Worm (Caenorhabditis elegans) whole organism, young adult: ENCODE measurements around the gene F25H9.7.

Experiments
- F33H1.4 ChIP-seq: fragments of 200-800 bp; sonication (Bioruptor generic); IDR thresholded peaks from 2 replicates; pipeline ENCODE4 v1.3.6; 2022; ENCODE audit warnings: missing genetic modification reagents, missing genetic modification characterization, missing compliant biosample characterization
- F39B2.1 ChIP-seq: fragments of 200-800 bp; sonication (Bioruptor generic); IDR thresholded peaks from 2 replicates; pipeline ENCODE4 v1.3.6; 2022; ENCODE audit warnings: missing genetic modification reagents, missing genetic modification characterization, missing compliant biosample characterization
- athp-1 ChIP-seq: sonication (generic microtip); optimal IDR thresholded peaks from 2 replicates; lab custom pipeline; 2017; ENCODE audit warnings: mild to moderate bottlenecking, missing genetic modification characterization, missing compliant biosample characterization
- attf-3 ChIP-seq: fragments of 200-800 bp; sonication (Bioruptor generic); conservative IDR thresholded peaks from 2 replicates; pipeline ENCODE4 v1.3.6; 2022; ENCODE audit warnings: missing genetic modification reagents, missing genetic modification characterization, missing compliant biosample characterization
- ccch-3 ChIP-seq: fragments of 200-800 bp; sonication (Bioruptor generic); optimal IDR thresholded peaks from 2 replicates; lab custom pipeline; 2018; ENCODE audit warnings: mild to moderate bottlenecking, missing genetic modification characterization, missing compliant biosample characterization
- cebp-1 ChIP-seq, 2 experiments: fragments of 200-800 bp in 1 of 2; sonication (Bioruptor generic) in 1 of 2; sonication (generic microtip) in 1 of 2; IDR thresholded peaks in 1 of 2; optimal IDR thresholded peaks in 1 of 2; 2 replicates each; pipeline versions ENCODE4 v1.3.6 to Lab custom; 2017 to 2022; ENCODE audit warnings: missing compliant biosample characterization in 2 of 2, missing genetic modification characterization in 2 of 2, mild to moderate bottlenecking in 1 of 2, missing genetic modification reagents in 1 of 2, moderate library complexity in 1 of 2
- ceh-100 ChIP-seq: fragments of 200-800 bp; sonication (Bioruptor generic); IDR thresholded peaks from 2 replicates; pipeline ENCODE4 v1.3.6; 2022; ENCODE audit warnings: missing genetic modification reagents, missing genetic modification characterization, missing compliant biosample characterization
- ceh-27 ChIP-seq: fragments of 200-800 bp; sonication (Bioruptor generic); optimal IDR thresholded peaks from 2 replicates; lab custom pipeline; 2018; ENCODE audit warnings: mild to moderate bottlenecking, missing genetic modification characterization, moderate library complexity, missing compliant biosample characterization
- ceh-58 ChIP-seq: fragments of 200-800 bp; sonication (Bioruptor generic); IDR thresholded peaks from 2 replicates; pipeline ENCODE4 v1.3.6; 2022; ENCODE audit warnings: missing genetic modification characterization, missing compliant biosample characterization
- ceh-79 ChIP-seq: sonication (generic microtip); optimal IDR thresholded peaks from 2 replicates; lab custom pipeline; 2017; ENCODE audit warnings: mild to moderate bottlenecking, missing genetic modification characterization, missing compliant biosample characterization
- ceh-91 ChIP-seq: fragments of 200-800 bp; sonication (Bioruptor generic); IDR thresholded peaks from 2 replicates; pipeline ENCODE4 v1.3.6; 2022; ENCODE audit warnings: missing genetic modification reagents, missing genetic modification characterization, missing compliant biosample characterization
- dpff-1 ChIP-seq: sonication (generic microtip); optimal IDR thresholded peaks from 2 replicates; lab custom pipeline; 2017; ENCODE audit warnings: mild to moderate bottlenecking, missing genetic modification characterization, missing compliant biosample characterization
- ekl-4 ChIP-seq: fragments of 200-800 bp; sonication (Bioruptor generic); IDR thresholded peaks from 2 replicates; pipeline ENCODE4 v1.3.6; 2022; ENCODE audit warnings: missing genetic modification reagents, missing genetic modification characterization, missing compliant biosample characterization
- ets-4 ChIP-seq: fragments of 200-800 bp; sonication (Bioruptor generic); optimal IDR thresholded peaks from 2 replicates; lab custom pipeline; 2018; ENCODE audit warnings: mild to moderate bottlenecking, missing genetic modification characterization, missing compliant biosample characterization
- him-1 ChIP-seq: sonication (generic microtip); optimal IDR thresholded peaks from 2 replicates; lab custom pipeline; 2016; ENCODE audit warnings: missing genotype, missing genetic modification reagents, missing genetic modification characterization, missing compliant biosample characterization
- hlh-26 ChIP-seq: fragments of 200-800 bp; sonication (Bioruptor generic); conservative IDR thresholded peaks from 2 replicates; pipeline ENCODE4 v1.3.6; 2022; ENCODE audit warnings: missing genetic modification reagents, missing genetic modification characterization, missing compliant biosample characterization
- hrde-1 ChIP-seq: sonication (generic microtip); optimal IDR thresholded peaks from 2 replicates; lab custom pipeline; 2016; ENCODE audit warnings: missing genetic modification characterization, mild to moderate bottlenecking, missing compliant biosample characterization, moderate library complexity, missing genotype, missing genetic modification reagents, borderline replicate concordance
- lin-40 ChIP-seq: sonication (generic microtip); optimal IDR thresholded peaks from 2 replicates; lab custom pipeline; 2016; ENCODE audit warnings: missing genetic modification characterization, mild to moderate bottlenecking, missing compliant biosample characterization, missing genotype, missing genetic modification reagents
- lir-1 ChIP-seq: fragments of 200-800 bp; sonication (Bioruptor generic); conservative IDR thresholded peaks from 2 replicates; pipeline ENCODE4 v1.3.6; 2022; ENCODE audit warnings: missing genetic modification reagents, missing genetic modification characterization, missing compliant biosample characterization
- lsy-27 ChIP-seq: sonication (generic microtip); optimal IDR thresholded peaks from 2 replicates; lab custom pipeline; 2017; ENCODE audit warnings: missing genetic modification characterization, mild to moderate bottlenecking, missing compliant biosample characterization, antibody characterized with exemption, missing genotype, borderline replicate concordance; ENCODE audit not compliant: insufficient read depth
- nfyb-1 ChIP-seq: fragments of 200-800 bp; sonication (Bioruptor generic); IDR thresholded peaks from 2 replicates; pipeline ENCODE4 v1.3.6; 2022; ENCODE audit warnings: missing genetic modification reagents, missing genetic modification characterization, missing compliant biosample characterization
- rcor-1 ChIP-seq: fragments of 200-800 bp; sonication (Bioruptor generic); IDR thresholded peaks from 2 replicates; pipeline ENCODE4 v1.3.6; 2022; ENCODE audit warnings: missing genetic modification reagents, missing genetic modification characterization, missing compliant biosample characterization
- rec-8 ChIP-seq, 2 experiments: sonication (generic microtip); optimal IDR thresholded peaks; 2 replicates each; lab custom pipeline; 2016; ENCODE audit warnings: mild to moderate bottlenecking in 2 of 2, missing genetic modification characterization in 2 of 2, missing genetic modification reagents in 2 of 2, missing genotype in 2 of 2, missing biosample characterization in 1 of 2, missing compliant biosample characterization in 1 of 2, moderate library complexity in 1 of 2
- repo-1 ChIP-seq: sonication (generic microtip); optimal IDR thresholded peaks from 2 replicates; lab custom pipeline; 2017; ENCODE audit warnings: mild to moderate bottlenecking, missing genetic modification characterization, missing compliant biosample characterization
- snpc-3.4 ChIP-seq: sonication (generic microtip); optimal IDR thresholded peaks from 2 replicates; lab custom pipeline; 2017; ENCODE audit warnings: missing genetic modification characterization, mild to moderate bottlenecking, missing compliant biosample characterization, antibody characterized with exemption, moderate library complexity, missing genotype, missing genetic modification reagents
- snpc-4 ChIP-seq, 5 experiments: fragments of 150-350 bp in 1 of 5; sonication (generic microtip) in 4 of 5; optimal IDR thresholded peaks; 2 replicates each; lab custom pipeline; 2014 to 2018; ENCODE audit warnings: missing genetic modification characterization in 5 of 5, missing biosample characterization in 3 of 5, antibody characterized with exemption in 2 of 5, mild to moderate bottlenecking in 2 of 5, missing compliant biosample characterization in 2 of 5, missing genotype in 2 of 5, moderate library complexity in 2 of 5, missing genetic modification reagents in 1 of 5
- tlf-1 ChIP-seq: fragments of 200-800 bp; sonication (Bioruptor generic); optimal IDR thresholded peaks from 2 replicates; lab custom pipeline; 2018; ENCODE audit warnings: mild to moderate bottlenecking, missing genetic modification characterization, missing compliant biosample characterization
- unc-62 ChIP-seq: fragments of 150-350 bp; optimal IDR thresholded peaks from 2 replicates; lab custom pipeline; 2014; ENCODE audit warnings: missing biosample characterization, missing genetic modification reagents, missing genetic modification characterization
- ztf-18 ChIP-seq: sonication (generic microtip); optimal IDR thresholded peaks from 2 replicates; lab custom pipeline; 2016; ENCODE audit warnings: missing genotype, mild to moderate bottlenecking, missing genetic modification characterization, missing compliant biosample characterization
- ztf-28 ChIP-seq: fragments of 200-800 bp; sonication (Bioruptor generic); IDR thresholded peaks from 2 replicates; pipeline ENCODE4 v1.3.6; 2022; ENCODE audit warnings: missing genetic modification reagents, missing genetic modification characterization, missing compliant biosample characterization
- ztf-3 ChIP-seq: fragments of 200-800 bp; sonication (Bioruptor generic); optimal IDR thresholded peaks from 2 replicates; lab custom pipeline; 2018; ENCODE audit warnings: mild to moderate bottlenecking, missing genetic modification characterization, missing compliant biosample characterization
- ztf-6 ChIP-seq: fragments of 200-800 bp; sonication (Bioruptor generic); IDR thresholded peaks from 2 replicates; pipeline ENCODE4 v1.3.6; 2022; ENCODE audit warnings: missing genetic modification reagents, missing genetic modification characterization, missing compliant biosample characterization

The F25H9.7 gene

ce11 chrV:13453334-13453733 lies 14.8 kb upstream of the F25H9.7 start, which contains the start of gene lurp-2:
Gene lurp-2 (plus strand): TSS chrV:13453634.
- no peak for TF ChIP-seq hlh-26 (GFP tag; lab: Robert Waterston, UW)
- TF ChIP-seq ceh-100 (GFP tag; lab: Robert Waterston, UW), result no peak
- TF ChIP-seq ceh-79 (tag; lab: Kevin White, UChicago), result no peak
- TF ChIP-seq ceh-91 (GFP tag; lab: Robert Waterston, UW), result no peak
- no peak for TF ChIP-seq F33H1.4 (GFP tag; lab: Robert Waterston, UW)
- TF ChIP-seq ekl-4, result no peak
- TF ChIP-seq attf-3 (GFP tag; lab: Robert Waterston, UW), result no peak
- TF ChIP-seq ccch-3 (GFP tag; lab: Kevin White, UChicago), result no peak
- TF ChIP-seq ztf-3 (GFP tag; lab: Kevin White, UChicago), result no peak
- TF ChIP-seq rec-8 (tag; optimal IDR thresholded peaks at IDR 0.05; lab: Kevin White, UChicago), result no peak
- TF ChIP-seq ztf-6, result no peak
- no peak for TF ChIP-seq rcor-1 (GFP tag; lab: Robert Waterston, UW)
- TF ChIP-seq him-1 (tag; lab: Kevin White, UChicago), result no peak
- TF ChIP-seq tlf-1 (GFP tag; lab: Kevin White, UChicago), result no peak
- TF ChIP-seq unc-62 (GFP tag; lab: Kevin White, UChicago), result no peak
- TF ChIP-seq hrde-1 (tag; lab: Kevin White, UChicago), result no peak
- TF ChIP-seq snpc-3.4, result no peak
- no peak for TF ChIP-seq snpc-4 (GFP tag; optimal IDR thresholded peaks at IDR 0.05; lab: Kevin White, UChicago)
- TF ChIP-seq snpc-4 (tag; optimal IDR thresholded peaks at IDR 0.05; lab: Kevin White, UChicago), result no peak
- no peak for TF ChIP-seq lin-40 (tag; lab: Kevin White, UChicago)

DNA sequence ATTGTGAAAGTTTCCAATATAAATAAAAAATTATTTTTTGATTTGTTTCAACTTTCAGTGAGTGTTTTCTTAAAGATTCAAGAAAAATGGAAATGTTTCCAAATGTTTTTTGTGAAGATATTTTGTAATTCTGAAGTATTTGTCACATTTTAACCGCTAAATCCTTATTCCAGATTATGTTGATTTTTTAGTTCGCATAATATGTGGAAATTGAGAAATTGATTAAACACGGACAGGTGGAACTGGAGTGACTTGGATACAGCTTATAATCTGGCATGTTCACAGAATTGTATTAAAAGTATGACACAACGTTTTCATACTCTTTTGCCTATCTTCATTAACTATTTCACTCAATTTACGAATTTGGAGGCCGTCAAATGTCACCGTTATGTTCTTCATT lies 12.7 kb upstream of the F25H9.7 start, which contains the start of gene lurp-3:
lurp-3 (plus strand) TSS at position 301 of the 400 bp plus-strand sequence.
- TF ChIP-seq nfyb-1 (GFP tag; lab: Robert Waterston, UW), result no peak
- TF ChIP-seq snpc-4 (GFP tag; optimal IDR thresholded peaks at IDR 0.05; lab: Kevin White, UChicago), result no peak
- TF ChIP-seq snpc-4 (tag; optimal IDR thresholded peaks at IDR 0.05; lab: Kevin White, UChicago), result no peak
- no peak for TF ChIP-seq ceh-91 (GFP tag; lab: Robert Waterston, UW)
- no peak for TF ChIP-seq dpff-1
- TF ChIP-seq repo-1 (tag; lab: Kevin White, UChicago), result no peak
- no peak for TF ChIP-seq athp-1 (tag; lab: Kevin White, UChicago)
- TF ChIP-seq lin-40 (tag; lab: Kevin White, UChicago), result no peak
- TF ChIP-seq hrde-1 (tag; lab: Kevin White, UChicago), result no peak
- TF ChIP-seq lsy-27 (tag; lab: Kevin White, UChicago), result no peak
- TF ChIP-seq ceh-27 (GFP tag; lab: Kevin White, UChicago), result no peak
- no peak for TF ChIP-seq cebp-1 (GFP tag; IDR thresholded peaks at IDR 0.05; lab: Robert Waterston, UW)
- no peak for TF ChIP-seq cebp-1 (tag; optimal IDR thresholded peaks at IDR 0.05; lab: Kevin White, UChicago)
- no peak for TF ChIP-seq ets-4 (GFP tag; lab: Kevin White, UChicago)
- no peak for TF ChIP-seq F39B2.1 (GFP tag; lab: Robert Waterston, UW)
- TF ChIP-seq ztf-18, result no peak

DNA sequence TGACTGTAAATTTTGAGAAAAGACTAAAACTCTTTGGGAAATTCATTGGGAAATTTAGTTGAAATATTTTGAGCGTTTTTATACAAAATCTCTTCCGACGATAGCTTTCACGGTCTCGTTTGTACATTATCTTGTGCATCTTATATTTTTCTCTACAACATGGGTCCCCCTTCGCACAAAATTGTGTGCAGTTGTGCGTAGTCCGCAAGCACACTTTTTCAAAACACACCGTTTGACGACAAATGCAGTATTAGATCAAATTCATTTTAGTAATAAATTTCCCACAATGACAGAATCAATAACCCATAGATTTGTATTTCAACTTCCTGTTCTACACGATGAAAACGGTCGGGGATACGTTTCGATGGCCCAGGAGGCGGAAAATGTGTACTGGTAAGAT lies 10.3 kb upstream of the F25H9.7 start, which contains the start of gene F25H9.2:
F25H9.2 (plus strand) TSS at position 226 of the 400 bp plus-strand sequence.
- TF ChIP-seq lir-1 (no peak), ztf-28 (GFP tag; lab: Robert Waterston, UW) (no peak), ceh-58 (GFP tag; lab: Robert Waterston, UW) (no peak)
- TF ChIP-seq, all 124 proteins: peak for 0
